Worm (Caenorhabditis elegans): Measurements from ENCODE around the gene fbxb-25.

fbxb-25 gene

ce11 chrII:1691011-1691410 lies 7.2 kb downstream of the fbxb-25 start, which contains the start of gene fbxc-22:
TSS of gene fbxc-22 (minus strand) at chrII:1691111.
- no peak for TF ChIP-seq snpc-3.4 (tag; optimal IDR thresholded peaks at IDR 0.05)
- no peak for TF ChIP-seq xnd-1 (tag; optimal IDR thresholded peaks at IDR 0.05)
- no peak for TF ChIP-seq snpc-1.1 (tag; optimal IDR thresholded peaks at IDR 0.05; ENCODE audit: insufficient read depth)
- no peak for TF ChIP-seq ztf-26 (tag; optimal IDR thresholded peaks at IDR 0.05)
- TF ChIP-seq fkh-3 (tag; optimal IDR thresholded peaks at IDR 0.05), result no peak
- TF ChIP-seq F22D6.2 (tag; optimal IDR thresholded peaks at IDR 0.05), result no peak
- TF ChIP-seq ekl-4 (GFP tag; IDR thresholded peaks at IDR 0.05), result no peak
- no peak for TF ChIP-seq egrh-3 (GFP tag; IDR thresholded peaks at IDR 0.05)
- no peak for TF ChIP-seq hsf-1 (GFP tag; IDR thresholded peaks at IDR 0.05)
- TF ChIP-seq gei-17 (GFP tag; optimal IDR thresholded peaks at IDR 0.05), result no peak
- no peak for TF ChIP-seq somi-1 (GFP tag; optimal IDR thresholded peaks at IDR 0.05)
- no peak for TF ChIP-seq nhr-90 (tag; optimal IDR thresholded peaks at IDR 0.05)
- TF ChIP-seq rpc-1 (optimal IDR thresholded peaks at IDR 0.05), result no peak
- no peak for TF ChIP-seq rpc-1 (tag; optimal IDR thresholded peaks at IDR 0.05)
- TF ChIP-seq B0019.2 (GFP tag; conservative IDR thresholded peaks at IDR 0.05), result no peak
- no peak for TF ChIP-seq hlh-26 (GFP tag; conservative IDR thresholded peaks at IDR 0.05)
- TF ChIP-seq B0261.1 (tag; optimal IDR thresholded peaks at IDR 0.05), result no peak
- TF ChIP-seq ztf-3 (GFP tag; optimal IDR thresholded peaks at IDR 0.05), result no peak
- TF ChIP-seq T07F8.4 (tag; optimal IDR thresholded peaks at IDR 0.05), result no peak
- TF ChIP-seq Y95B8A.8 (GFP tag; IDR thresholded peaks at IDR 0.05), result no peak

DNA sequence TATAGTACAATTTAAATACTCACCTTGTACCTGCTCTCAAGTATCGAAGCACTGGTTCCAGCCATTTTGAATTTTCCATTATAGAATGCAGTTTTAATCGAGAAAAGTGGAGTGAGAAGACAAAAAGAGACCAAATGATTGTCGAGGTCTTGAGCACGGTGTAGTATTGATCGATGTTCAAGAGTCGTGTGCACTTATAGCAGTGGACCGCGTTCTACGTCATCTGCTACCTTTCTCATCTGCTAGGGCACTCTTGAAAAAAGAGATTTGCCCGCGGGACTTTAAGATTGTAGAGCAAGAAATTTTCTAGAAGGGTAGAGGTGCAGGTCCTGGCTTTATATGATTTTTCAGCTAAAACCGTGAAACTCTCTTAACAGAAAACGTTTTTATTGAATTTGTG lies 9.0 kb downstream of the fbxb-25 start, which contains the start of gene fbxc-21:
Gene fbxc-21, minus strand, starts transcription at position 101 of the 400 bp plus-strand sequence.
- TF ChIP-seq somi-1 (GFP tag; optimal IDR thresholded peaks at IDR 0.05) (no peak), gei-17 (GFP tag; optimal IDR thresholded peaks at IDR 0.05) (no peak), nfya-2 (GFP tag; IDR thresholded peaks at IDR 0.05) (no peak), K11D2.4 (GFP tag; IDR thresholded peaks at IDR 0.05) (no peak), madf-8 (GFP tag; conservative IDR thresholded peaks at IDR 0.05) (no peak), him-1 (tag; optimal IDR thresholded peaks at IDR 0.05) (no peak), aptf-2 (GFP tag; conservative IDR thresholded peaks at IDR 0.05) (no peak), F52B5.7 (tag; optimal IDR thresholded peaks at IDR 0.05) (no peak), attf-3 (GFP tag; conservative IDR thresholded peaks at IDR 0.05) (no peak), tbp1 (GFP tag; optimal IDR thresholded peaks at IDR 0.05) (no peak), rec-8 (tag; optimal IDR thresholded peaks at IDR 0.05) (no peak), mes-4 (tag; optimal IDR thresholded peaks at IDR 0.05) (no peak), athp-1 (tag; optimal IDR thresholded peaks at IDR 0.05) (no peak), lag-1 (GFP tag; IDR thresholded peaks at IDR 0.05) (no peak), lsl-1 (GFP tag; optimal IDR thresholded peaks at IDR 0.05) (no peak), pha-4 (tag; optimal IDR thresholded peaks at IDR 0.05) (no peak), unc-62 (GFP tag; optimal IDR thresholded peaks at IDR 0.05) (no peak), lir-1 (GFP tag; conservative IDR thresholded peaks at IDR 0.05) (no peak), ets-4 (GFP tag; optimal IDR thresholded peaks at IDR 0.05) (no peak)

ce11 chrII:1694530-1694929 lies 10.7 kb downstream of the fbxb-25 start, which contains the start of gene fbxc-26:
TSS of gene fbxc-26 (minus strand) at chrII:1694630.
- TF ChIP-seq zim-3 (tag; optimal IDR thresholded peaks at IDR 0.05) (no peak), let-526 (GFP tag; IDR thresholded peaks at IDR 0.05) (no peak), ceh-100 (GFP tag; IDR thresholded peaks at IDR 0.05) (no peak), Y67H2A.10 (GFP tag; conservative IDR thresholded peaks at IDR 0.05) (no peak), F33H1.4 (GFP tag; IDR thresholded peaks at IDR 0.05) (no peak), B0261.1 (tag; optimal IDR thresholded peaks at IDR 0.05) (no peak), athp-1 (tag; optimal IDR thresholded peaks at IDR 0.05) (no peak), Y95B8A.8 (GFP tag; IDR thresholded peaks at IDR 0.05) (no peak), B0035.1 (tag; optimal IDR thresholded peaks at IDR 0.05) (no peak), efl-1 (GFP tag; optimal IDR thresholded peaks at IDR 0.05) (no peak)
